Fruit fly (Drosophila melanogaster): ENCODE measurements around the gene Syt1.

- TF ChIP-seq fru (GFP tag; optimal IDR thresholded peaks at IDR 0.05) (no peak), lola (GFP tag; optimal IDR thresholded peaks at IDR 0.05) (no peak), CG32264 (GFP tag; optimal IDR thresholded peaks at IDR 0.05) (no peak), OdsH (GFP tag; optimal IDR thresholded peaks at IDR 0.05) (no peak), Abd-B (GFP tag; optimal IDR thresholded peaks at IDR 0.05) (no peak), Dif (GFP tag; optimal IDR thresholded peaks at IDR 0.05; ENCODE audit: partially characterized antibody) (no peak), Vsx2 (GFP tag; optimal IDR thresholded peaks at IDR 0.05; ENCODE audit: partially characterized antibody) (no peak), usp (GFP tag; optimal IDR thresholded peaks at IDR 0.05) (no peak), CrebA (GFP tag; optimal IDR thresholded peaks at IDR 0.05; ENCODE audit: borderline replicate concordance) (no peak), jim (GFP tag; optimal IDR thresholded peaks at IDR 0.05) (no peak), Hr78 (GFP tag; optimal IDR thresholded peaks at IDR 0.05) (no peak), Mio (GFP tag; optimal IDR thresholded peaks at IDR 0.05) (no peak)
These were observed 40.5 kb upstream of the Syt1 start for dm6 chr2L:2840311-2840710.

Measured in whole organism, wandering third instar larva.